In genomic region chrIII:9104060-9104459, ce11 we compare ENCODE assay signal across 2 worm cellular contexts.
TF ChIP-seq lines count a peak whose summit lies in the region.

No protein-coding gene starts in this region.

TF ChIP-seq in whole organism, L4 larva, 104 proteins besides CTCF, POLR2A, EP300 and RAD21 (continued from another document and continues in another):
- TF ChIP-seq lin-13 (GFP tag; optimal IDR thresholded peaks at IDR 0.05; lab: Kevin White, UChicago) (peak; percentile 30), dve-1 (tag; optimal IDR thresholded peaks at IDR 0.05; lab: Kevin White, UChicago; ENCODE audit: insufficient read depth) (no peak), nhr-111 (GFP tag; optimal IDR thresholded peaks at IDR 0.05; lab: Kevin White, UChicago) (peak; percentile 59), Y48G9A.11 (GFP tag; IDR thresholded peaks at IDR 0.05; lab: Robert Waterston, UW) (peak; percentile 82), fkh-10 (GFP tag; optimal IDR thresholded peaks at IDR 0.05; lab: Kevin White, UChicago) (no peak), spr-3 (GFP tag; optimal IDR thresholded peaks at IDR 0.05; lab: Kevin White, UChicago) (no peak), mes-2 (tag; optimal IDR thresholded peaks at IDR 0.05; lab: Kevin White, UChicago; ENCODE audit: poor library complexity, severe bottlenecking) (peak; percentile 73), gei-8 (GFP tag; optimal IDR thresholded peaks at IDR 0.05; lab: Kevin White, UChicago) (peak; percentile 52), madf-9 (GFP tag; conservative IDR thresholded peaks at IDR 0.05; lab: Robert Waterston, UW) (peak; percentile 65), hlh-30 (tag; optimal IDR thresholded peaks at IDR 0.05; lab: Kevin White, UChicago; ENCODE audit: insufficient read depth) (no peak), mep-1 (tag; optimal IDR thresholded peaks at IDR 0.05; lab: Kevin White, UChicago) (no peak), unc-130 (GFP tag; optimal IDR thresholded peaks at IDR 0.05; lab: Kevin White, UChicago) (peak; percentile 57), ceh-20 (GFP tag; IDR thresholded peaks at IDR 0.05; lab: Robert Waterston, UW) (peak; percentile 38), sdz-12 (GFP tag; optimal IDR thresholded peaks at IDR 0.05; lab: Kevin White, UChicago) (no peak), spr-1 (tag; optimal IDR thresholded peaks at IDR 0.05; lab: Kevin White, UChicago) (peak; percentile 41), ceh-44 (GFP tag; IDR thresholded peaks at IDR 0.05; lab: Robert Waterston, UW) (peak; percentile 91), hlh-11 (tag; optimal IDR thresholded peaks at IDR 0.05; lab: Kevin White, UChicago) (peak; percentile 43), ceh-62 (tag; optimal IDR thresholded peaks at IDR 0.05; lab: Kevin White, UChicago) (no peak), cey-2 (tag; optimal IDR thresholded peaks at IDR 0.05; lab: Kevin White, UChicago; ENCODE audit: borderline replicate concordance, insufficient read depth) (no peak), dmd-6 (GFP tag; IDR thresholded peaks at IDR 0.05; lab: Robert Waterston, UW) (peak; percentile 59), hmg-1.1 (GFP tag; IDR thresholded peaks at IDR 0.05; lab: Robert Waterston, UW) (peak; percentile 70), tag-97 (GFP tag; IDR thresholded peaks at IDR 0.05; lab: Robert Waterston, UW) (no peak), unc-62 (GFP tag; optimal IDR thresholded peaks at IDR 0.05 in 1 of 2; lab: Kevin White, UChicago) (peak in 1 of 2 experiments; percentile 92), unc-62 (tag; optimal IDR thresholded peaks at IDR 0.05; lab: Kevin White, UChicago) (no peak), lim-7 (GFP tag; IDR thresholded peaks at IDR 0.05; lab: Robert Waterston, UW) (peak; percentile 95), zag-1 (tag; optimal IDR thresholded peaks at IDR 0.05; lab: Kevin White, UChicago) (no peak), nhr-77 (tag; optimal IDR thresholded peaks at IDR 0.05; lab: Kevin White, UChicago) (no peak), arid-1 (GFP tag; conservative IDR thresholded peaks at IDR 0.05; lab: Robert Waterston, UW) (peak; percentile 75), dpl-1 (GFP tag; optimal IDR thresholded peaks at IDR 0.05; lab: Kevin White, UChicago) (peak; percentile 1), T26A8.4 (GFP tag; IDR thresholded peaks at IDR 0.05; lab: Robert Waterston, UW) (peak; percentile 74), nhr-28 (tag; optimal IDR thresholded peaks at IDR 0.05; lab: Kevin White, UChicago) (peak; percentile 17), nhr-48 (tag; optimal IDR thresholded peaks at IDR 0.05; lab: Kevin White, UChicago) (peak; percentile 23), vab-7 (GFP tag; IDR thresholded peaks at IDR 0.05; lab: Robert Waterston, UW) (peak; percentile 90), ZK546.5 (tag; optimal IDR thresholded peaks at IDR 0.05; lab: Kevin White, UChicago) (no peak), hif-1 (tag; optimal IDR thresholded peaks at IDR 0.05; lab: Kevin White, UChicago) (peak in 1 of 2 experiments; percentile 54), nhr-76 (tag; optimal IDR thresholded peaks at IDR 0.05; lab: Kevin White, UChicago) (no peak), daf-19 (GFP tag; conservative IDR thresholded peaks at IDR 0.05; lab: Robert Waterston, UW) (peak; percentile 67; the same call in 1 of the 2 replicates), F49E8.2 (tag; optimal IDR thresholded peaks at IDR 0.05; lab: Kevin White, UChicago; ENCODE audit: borderline replicate concordance) (no peak), zip-11 (GFP tag; IDR thresholded peaks at IDR 0.05; lab: Robert Waterston, UW) (0 out of 2 replicates have a peak, but pooled peaks have one; percentile 25), lsy-2 (tag; optimal IDR thresholded peaks at IDR 0.05; lab: Kevin White, UChicago) (no peak), ztf-11 (tag; optimal IDR thresholded peaks at IDR 0.05; lab: Kevin White, UChicago) (no peak), lin-38 (GFP tag; IDR thresholded peaks at IDR 0.05; lab: Robert Waterston, UW) (peak; percentile 84), zfp-2 (tag; optimal IDR thresholded peaks at IDR 0.05; lab: Kevin White, UChicago) (no peak), F26F4.8 (GFP tag; conservative IDR thresholded peaks at IDR 0.05; lab: Robert Waterston, UW) (peak; percentile 75), Y75B8A.6 (GFP tag; IDR thresholded peaks at IDR 0.05; lab: Robert Waterston, UW) (no peak), egl-27 (tag; optimal IDR thresholded peaks at IDR 0.05; lab: Kevin White, UChicago) (no peak), Y105C5A.15 (GFP tag; IDR thresholded peaks at IDR 0.05; lab: Robert Waterston, UW) (peak; percentile 77; the same call in 1 of the 2 replicates), lin-29 (GFP tag; IDR thresholded peaks at IDR 0.05; lab: Robert Waterston, UW) (0 out of 2 replicates have a peak, but pooled peaks have one; percentile 56), pha-4 (GFP tag; IDR thresholded peaks at IDR 0.05; lab: Robert Waterston, UW) (no peak), pha-4 (tag; optimal IDR thresholded peaks at IDR 0.05; lab: Kevin White, UChicago) (no peak), set-16 (GFP tag; IDR thresholded peaks at IDR 0.05; lab: Robert Waterston, UW) (peak; percentile 20; the same call in 1 of the 2 replicates), pqm-1 (tag; optimal IDR thresholded peaks at IDR 0.05; lab: Kevin White, UChicago) (no peak), dmd-8 (GFP tag; IDR thresholded peaks at IDR 0.05; lab: Robert Waterston, UW) (peak; percentile 74), daf-16 (GFP tag; optimal IDR thresholded peaks at IDR 0.05; lab: Kevin White, UChicago) (peak in 1 of 2 experiments; percentile 59), daf-16 (tag; optimal IDR thresholded peaks at IDR 0.05; lab: Kevin White, UChicago) (no peak), ztf-7 (tag; optimal IDR thresholded peaks at IDR 0.05; lab: Kevin White, UChicago) (no peak), F44E2.7 (GFP tag; IDR thresholded peaks at IDR 0.05; lab: Robert Waterston, UW) (0 out of 2 replicates have a peak, but pooled peaks have one; percentile 71), T20F7.1 (GFP tag; optimal IDR thresholded peaks at IDR 0.05; lab: Kevin White, UChicago) (peak; percentile 35), tra-1 (GFP tag; IDR thresholded peaks at IDR 0.05; lab: Robert Waterston, UW) (peak; percentile 73), nhr-41 (GFP tag; IDR thresholded peaks at IDR 0.05; lab: Robert Waterston, UW) (0 out of 2 replicates have a peak, but pooled peaks have one; percentile 44), mxl-3 (GFP tag; optimal IDR thresholded peaks at IDR 0.05; lab: Kevin White, UChicago) (peak; percentile 0), ceh-82 (tag; optimal IDR thresholded peaks at IDR 0.05; lab: Kevin White, UChicago) (no peak), egl-43 (GFP tag; IDR thresholded peaks at IDR 0.05; lab: Robert Waterston, UW) (peak; percentile 95), lin-1 (GFP tag; IDR thresholded peaks at IDR 0.05; lab: Robert Waterston, UW) (0 out of 2 replicates have a peak, but pooled peaks have one; percentile 16)

TF ChIP-seq in whole organism, late embryonic, 69 proteins besides CTCF, POLR2A, EP300 and RAD21 (continued from another document):
- TF ChIP-seq pqm-1 (tag; optimal IDR thresholded peaks at IDR 0.05; lab: Kevin White, UChicago) = no peak
- peak; percentile 37 for TF ChIP-seq fkh-6 (tag; optimal IDR thresholded peaks at IDR 0.05; lab: Kevin White, UChicago)
- TF ChIP-seq ceh-34 (tag; optimal IDR thresholded peaks at IDR 0.05; lab: Kevin White, UChicago) = no peak
- peak; percentile 53 for TF ChIP-seq fax-1 (tag; optimal IDR thresholded peaks at IDR 0.05; lab: Kevin White, UChicago)
- TF ChIP-seq pros-1 (tag; optimal IDR thresholded peaks at IDR 0.05; lab: Kevin White, UChicago) = no peak
- TF ChIP-seq C38D4.7 (GFP tag; optimal IDR thresholded peaks at IDR 0.05; lab: Kevin White, UChicago) = peak; percentile 40
- TF ChIP-seq ahr-1 (tag; optimal IDR thresholded peaks at IDR 0.05; lab: Kevin White, UChicago) = peak; percentile 14
- no peak for TF ChIP-seq pha-4 (tag; optimal IDR thresholded peaks at IDR 0.05; lab: Kevin White, UChicago)
- TF ChIP-seq unc-55 (GFP tag; optimal IDR thresholded peaks at IDR 0.05; lab: Kevin White, UChicago) = no peak
- TF ChIP-seq gmeb-2 (tag; optimal IDR thresholded peaks at IDR 0.05; lab: Kevin White, UChicago) = peak; percentile 32
- TF ChIP-seq ref-2 (tag; optimal IDR thresholded peaks at IDR 0.05; lab: Kevin White, UChicago) = no peak
- peak; percentile 42 for TF ChIP-seq nhr-232 (tag; optimal IDR thresholded peaks at IDR 0.05; lab: Kevin White, UChicago)
- TF ChIP-seq mec-3 (tag; optimal IDR thresholded peaks at IDR 0.05; lab: Kevin White, UChicago; ENCODE audit: borderline replicate concordance) = no peak
- no peak for TF ChIP-seq ceh-24 (tag; optimal IDR thresholded peaks at IDR 0.05; lab: Kevin White, UChicago)
- TF ChIP-seq ceh-2 (tag; optimal IDR thresholded peaks at IDR 0.05; lab: Kevin White, UChicago) = no peak
- TF ChIP-seq ceh-30 (tag; optimal IDR thresholded peaks at IDR 0.05; lab: Kevin White, UChicago) = no peak
- TF ChIP-seq ttx-3 (tag; optimal IDR thresholded peaks at IDR 0.05; lab: Kevin White, UChicago) = peak; percentile 14
- no peak for TF ChIP-seq unc-3 (GFP tag; conservative IDR thresholded peaks at IDR 0.05; lab: Robert Waterston, UW)
- TF ChIP-seq unc-3 (tag; optimal IDR thresholded peaks at IDR 0.05; lab: Kevin White, UChicago) = no peak
- peak; percentile 23 for TF ChIP-seq unc-86 (tag; optimal IDR thresholded peaks at IDR 0.05; lab: Kevin White, UChicago)
- no peak for TF ChIP-seq ceh-22 (tag; optimal IDR thresholded peaks at IDR 0.05; lab: Kevin White, UChicago)
- TF ChIP-seq madf-2 (tag; optimal IDR thresholded peaks at IDR 0.05; lab: Kevin White, UChicago) = peak; percentile 49
- TF ChIP-seq hlh-15 (tag; optimal IDR thresholded peaks at IDR 0.05; lab: Kevin White, UChicago) = no peak
- peak; percentile 26 for TF ChIP-seq ztf-16 (tag; optimal IDR thresholded peaks at IDR 0.05; lab: Kevin White, UChicago)
- TF ChIP-seq lin-11 (tag; optimal IDR thresholded peaks at IDR 0.05; lab: Kevin White, UChicago) = peak; percentile 36
- no peak for TF ChIP-seq tbx-7 (tag; optimal IDR thresholded peaks at IDR 0.05; lab: Kevin White, UChicago)
- no peak for TF ChIP-seq sox-2 (GFP tag; IDR thresholded peaks at IDR 0.05; lab: Robert Waterston, UW)
- TF ChIP-seq ceh-6 (GFP tag; optimal IDR thresholded peaks at IDR 0.05; lab: Kevin White, UChicago) = peak; percentile 68
- peak; percentile 58 for TF ChIP-seq pat-9 (tag; optimal IDR thresholded peaks at IDR 0.05; lab: Kevin White, UChicago)
- no peak for TF ChIP-seq nhr-11 (tag; optimal IDR thresholded peaks at IDR 0.05; lab: Kevin White, UChicago)
- TF ChIP-seq sdc-2 (tag; optimal IDR thresholded peaks at IDR 0.05; lab: Kevin White, UChicago) = no peak
- no peak for TF ChIP-seq elt-2 (tag; optimal IDR thresholded peaks at IDR 0.05; lab: Kevin White, UChicago)
- TF ChIP-seq ceh-9 (tag; optimal IDR thresholded peaks at IDR 0.05; lab: Kevin White, UChicago) = no peak
- no peak for TF ChIP-seq eyg-1 (tag; optimal IDR thresholded peaks at IDR 0.05; lab: Kevin White, UChicago)
- TF ChIP-seq pag-3 (tag; optimal IDR thresholded peaks at IDR 0.05; lab: Kevin White, UChicago; ENCODE audit: borderline replicate concordance) = no peak
- TF ChIP-seq sox-4 (tag; optimal IDR thresholded peaks at IDR 0.05; lab: Kevin White, UChicago) = peak; percentile 62
- TF ChIP-seq syd-9 (tag; optimal IDR thresholded peaks at IDR 0.05; lab: Kevin White, UChicago) = no peak
- no peak for TF ChIP-seq F13H6.1 (tag; optimal IDR thresholded peaks at IDR 0.05; lab: Kevin White, UChicago)
- TF ChIP-seq K09A11.1 (tag; optimal IDR thresholded peaks at IDR 0.05; lab: Kevin White, UChicago; ENCODE audit: insufficient read depth) = peak; percentile 72
